Worm (Caenorhabditis elegans): ENCODE measurements around the gene Y17D7C.2.

DNA sequence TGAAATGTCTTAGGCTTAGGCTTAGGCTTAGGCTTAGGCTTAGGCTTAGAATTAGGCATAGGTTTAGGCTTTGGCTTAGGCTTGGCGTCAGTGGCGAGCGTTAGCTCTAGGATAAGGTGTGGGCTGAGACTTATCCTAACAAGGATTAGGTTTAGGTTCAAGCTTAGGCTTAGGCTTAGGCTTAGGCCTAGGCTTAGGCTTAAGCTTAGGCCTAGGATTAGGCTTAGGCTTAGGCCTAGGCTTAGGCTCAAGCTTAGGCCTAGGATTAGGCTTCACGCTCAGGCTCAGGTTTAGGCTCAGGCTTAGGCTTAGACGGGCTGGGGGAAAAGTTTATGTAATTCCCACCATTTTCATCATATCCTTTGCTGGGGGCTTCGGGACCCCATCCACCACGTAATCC, 14.2 kb upstream of the Y17D7C.2 start:
- TF ChIP-seq snpc-4 (tag; optimal IDR thresholded peaks at IDR 0.05) (no peak), nhr-77 (tag; optimal IDR thresholded peaks at IDR 0.05) (no peak), ztf-4 (tag; optimal IDR thresholded peaks at IDR 0.05) (no peak), ceh-82 (tag; optimal IDR thresholded peaks at IDR 0.05) (no peak), elt-1 (tag; optimal IDR thresholded peaks at IDR 0.05) (no peak)

All from whole organism, L3 larva.